Worm (Caenorhabditis elegans) whole organism, mixed stage, embryonic: ENCODE results near the gene F18A11.3.

ENCODE experiments used
- M03D4.4 ChIP-seq: sonication (generic microtip); optimal IDR thresholded peaks from 2 replicates; lab custom pipeline; 2017; ENCODE audit warnings: mild to moderate bottlenecking, missing genetic modification characterization, missing compliant biosample characterization
- bed-3 ChIP-seq: fragments of 200-800 bp; sonication (Bioruptor generic); optimal IDR thresholded peaks from 3 replicates; lab custom pipeline; 2018; ENCODE audit warnings: mild to moderate bottlenecking, missing genetic modification characterization, moderate library complexity, missing compliant biosample characterization
- blmp-1 ChIP-seq: fragments of 150-350 bp; optimal IDR thresholded peaks from 2 replicates; lab custom pipeline; 2014; ENCODE audit warnings: missing biosample characterization, missing genetic modification characterization
- ceh-39 ChIP-seq: fragments of 150-350 bp; optimal IDR thresholded peaks from 2 replicates; lab custom pipeline; 2014; ENCODE audit warnings: missing biosample characterization, missing genetic modification characterization
- ceh-43 ChIP-seq: fragments of 200-800 bp; sonication (Bioruptor generic); optimal IDR thresholded peaks from 2 replicates; lab custom pipeline; 2018; ENCODE audit warnings: mild to moderate bottlenecking, missing genetic modification characterization, moderate library complexity, missing compliant biosample characterization
- ceh-83 ChIP-seq: fragments of 200-800 bp; sonication (Bioruptor generic); optimal IDR thresholded peaks from 2 replicates; lab custom pipeline; 2018; ENCODE audit warnings: mild to moderate bottlenecking, missing genetic modification characterization, missing compliant biosample characterization
- ces-1 ChIP-seq: fragments of 150-350 bp; optimal IDR thresholded peaks from 2 replicates; lab custom pipeline; 2014; ENCODE audit warnings: missing biosample characterization, missing genetic modification reagents, missing genetic modification characterization
- cnd-1 ChIP-seq: fragments of 200-800 bp; sonication (Bioruptor generic); optimal IDR thresholded peaks from 2 replicates; lab custom pipeline; 2018; ENCODE audit warnings: mild to moderate bottlenecking, missing genetic modification characterization, missing compliant biosample characterization
- drap-1 ChIP-seq: fragments of 200-800 bp; sonication (Bioruptor generic); optimal IDR thresholded peaks from 3 replicates; lab custom pipeline; 2018; ENCODE audit warnings: mild to moderate bottlenecking, missing genetic modification characterization, missing compliant biosample characterization
- elt-1 ChIP-seq: sonication (generic microtip); optimal IDR thresholded peaks from 2 replicates; lab custom pipeline; 2017; ENCODE audit warnings: missing genetic modification characterization, mild to moderate bottlenecking, missing compliant biosample characterization, antibody characterized with exemption, moderate library complexity, borderline replicate concordance; ENCODE audit not compliant: insufficient read depth
- elt-3 ChIP-seq: fragments of 150-350 bp; optimal IDR thresholded peaks from 2 replicates; lab custom pipeline; 2014; ENCODE audit warnings: missing biosample characterization, missing genetic modification characterization
- flh-1 ChIP-seq: fragments of 200-800 bp; sonication (Bioruptor generic); optimal IDR thresholded peaks from 2 replicates; lab custom pipeline; 2018; ENCODE audit warnings: mild to moderate bottlenecking, missing genetic modification characterization, moderate library complexity, missing compliant biosample characterization
- ham-2 ChIP-seq: fragments of 200-800 bp; sonication (Bioruptor generic); optimal IDR thresholded peaks from 2 replicates; lab custom pipeline; 2018; ENCODE audit warnings: mild to moderate bottlenecking, missing genetic modification characterization, missing compliant biosample characterization
- hlh-1 ChIP-seq: fragments of 150-350 bp; optimal IDR thresholded peaks from 2 replicates; lab custom pipeline; 2014; ENCODE audit warnings: missing biosample characterization, missing genetic modification reagents, missing genetic modification characterization
- lin-13 ChIP-seq: fragments of 150-350 bp; optimal IDR thresholded peaks from 2 replicates; lab custom pipeline; 2014; ENCODE audit warnings: missing biosample characterization, missing genetic modification characterization
- lin-32 ChIP-seq: fragments of 200-800 bp; sonication (Bioruptor generic); optimal IDR thresholded peaks from 2 replicates; lab custom pipeline; 2018; ENCODE audit warnings: mild to moderate bottlenecking, missing genetic modification characterization, missing compliant biosample characterization
- lsy-2 ChIP-seq: fragments of 150-350 bp; optimal IDR thresholded peaks from 2 replicates; lab custom pipeline; 2014; ENCODE audit warnings: missing biosample characterization, missing genetic modification characterization
- mab-5 ChIP-seq: fragments of 150-350 bp; optimal IDR thresholded peaks from 2 replicates; lab custom pipeline; 2014; ENCODE audit warnings: missing biosample characterization, missing genetic modification characterization
- mep-1 ChIP-seq: fragments of 150-350 bp; optimal IDR thresholded peaks from 2 replicates; lab custom pipeline; 2017; ENCODE audit warnings: missing biosample characterization, missing genetic modification reagents, missing genetic modification characterization, inconsistent platforms
- mls-2 ChIP-seq: sonication (generic microtip); optimal IDR thresholded peaks from 2 replicates; lab custom pipeline; 2016; ENCODE audit warnings: mild to moderate bottlenecking, missing genetic modification characterization, moderate library complexity, missing compliant biosample characterization
- nhr-12 ChIP-seq: fragments of 150-350 bp; optimal IDR thresholded peaks from 2 replicates; lab custom pipeline; 2014; ENCODE audit warnings: missing biosample characterization, missing genetic modification characterization
- nhr-2 ChIP-seq: fragments of 150-350 bp; optimal IDR thresholded peaks from 2 replicates; lab custom pipeline; 2014; ENCODE audit warnings: missing biosample characterization, missing genetic modification characterization
- nhr-237 ChIP-seq: fragments of 150-350 bp; optimal IDR thresholded peaks from 2 replicates; lab custom pipeline; 2014; ENCODE audit warnings: missing biosample characterization, missing genetic modification characterization
- nhr-28 ChIP-seq: fragments of 150-350 bp; optimal IDR thresholded peaks from 2 replicates; lab custom pipeline; 2014; ENCODE audit warnings: missing biosample characterization, missing genetic modification characterization
- nhr-76 ChIP-seq: sonication (generic microtip); optimal IDR thresholded peaks from 2 replicates; lab custom pipeline; 2017; ENCODE audit warnings: missing biosample characterization, missing genetic modification characterization
- pha-4 ChIP-seq: fragments of 150-350 bp; optimal IDR thresholded peaks from 2 replicates; lab custom pipeline; 2018; ENCODE audit warnings: missing biosample characterization, missing genetic modification reagents, missing genetic modification characterization
- sem-2 ChIP-seq: fragments of 200-800 bp; sonication (Bioruptor generic); optimal IDR thresholded peaks from 2 replicates; lab custom pipeline; 2018; ENCODE audit warnings: mild to moderate bottlenecking, missing genetic modification characterization, missing compliant biosample characterization
- snpc-4 ChIP-seq: fragments of 150-350 bp; optimal IDR thresholded peaks from 2 replicates; lab custom pipeline; 2014; ENCODE audit warnings: missing biosample characterization, missing genetic modification characterization
- sptf-1 ChIP-seq: sonication (generic microtip); optimal IDR thresholded peaks from 2 replicates; lab custom pipeline; 2017; ENCODE audit warnings: mild to moderate bottlenecking, missing genetic modification characterization, moderate library complexity, missing compliant biosample characterization
- tbx-8 ChIP-seq: fragments of 200-800 bp; sonication (Bioruptor generic); optimal IDR thresholded peaks from 2 replicates; lab custom pipeline; 2018; ENCODE audit warnings: mild to moderate bottlenecking, missing genetic modification characterization, moderate library complexity, missing compliant biosample characterization
- unc-120 ChIP-seq: sonication (generic microtip); optimal IDR thresholded peaks from 2 replicates; lab custom pipeline; 2017; ENCODE audit warnings: missing genetic modification characterization, missing compliant biosample characterization; ENCODE audit not compliant: poor library complexity, severe bottlenecking
- unc-39 ChIP-seq: fragments of 150-350 bp; optimal IDR thresholded peaks from 2 replicates; lab custom pipeline; 2014; ENCODE audit warnings: missing biosample characterization, missing genetic modification characterization
- unc-62 ChIP-seq: fragments of 150-350 bp; optimal IDR thresholded peaks from 2 replicates; lab custom pipeline; 2014; ENCODE audit warnings: missing biosample characterization, missing genetic modification reagents, missing genetic modification characterization
- zip-8 ChIP-seq: fragments of 150-350 bp; optimal IDR thresholded peaks from 2 replicates; lab custom pipeline; 2014; ENCODE audit warnings: missing biosample characterization, missing genetic modification characterization
- ztf-11 ChIP-seq: fragments of 150-350 bp; optimal IDR thresholded peaks from 2 replicates; lab custom pipeline; 2014; ENCODE audit warnings: missing biosample characterization, missing genetic modification characterization

Gene F18A11.3

ce11 chrII:12992980-12993379 lies 43.7 kb downstream of the F18A11.3 start:
- TF ChIP-seq cnd-1 (tag; lab: Kevin White, UChicago) (peak; percentile 36), tbx-8 (GFP tag; lab: Kevin White, UChicago) (no peak), nhr-2 (tag; lab: Kevin White, UChicago) (peak; percentile 72), zip-8 (tag; lab: Kevin White, UChicago) (peak; percentile 93)

DNA sequence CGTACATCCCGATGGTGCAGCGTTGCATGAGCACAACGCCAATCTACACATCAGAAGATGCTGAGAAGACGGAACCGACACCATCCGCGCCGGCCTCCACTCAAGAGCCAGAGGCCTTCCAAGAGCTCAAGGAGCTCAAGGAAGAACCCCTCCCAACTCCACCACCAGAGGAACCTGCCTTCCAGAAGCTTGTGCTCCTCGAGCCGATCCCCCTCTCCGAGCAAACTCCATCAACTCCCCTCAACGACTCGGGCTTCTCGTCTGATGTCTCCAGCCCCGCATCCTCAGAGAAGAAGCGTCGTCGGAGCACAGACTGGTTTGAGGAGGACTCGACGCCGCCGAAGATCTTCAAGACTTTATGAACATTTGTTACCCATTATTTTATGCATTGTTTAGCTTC lies 44.4 kb downstream of the F18A11.3 start:
- no peak for TF ChIP-seq hlh-1
- TF ChIP-seq, all 35 proteins: peak for 0

DNA sequence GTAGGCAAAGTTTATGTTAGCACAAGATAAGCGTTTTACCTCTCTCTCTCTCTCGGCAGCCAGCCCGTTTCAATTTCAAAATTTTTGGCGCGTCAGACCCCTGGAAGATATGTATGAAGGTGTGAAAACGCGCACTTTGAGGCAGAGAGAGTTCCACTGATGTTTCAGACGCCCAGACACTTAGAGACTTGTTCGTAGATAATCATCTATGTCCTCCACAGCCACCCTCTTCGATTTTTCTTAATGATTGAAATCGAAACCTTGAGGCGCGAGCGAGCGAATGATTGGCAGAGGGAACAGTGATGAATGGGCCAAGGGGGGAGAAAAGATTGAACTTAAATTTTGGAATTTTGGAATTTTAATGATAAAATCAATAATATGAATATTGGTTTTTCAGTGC lies 45.0 kb downstream of the F18A11.3 start:
- TF ChIP-seq blmp-1 (tag; lab: Kevin White, UChicago) (no peak), cnd-1 (tag; lab: Kevin White, UChicago) (no peak), unc-62 (GFP tag; lab: Kevin White, UChicago) (no peak), ces-1 (GFP tag; lab: Kevin White, UChicago) (no peak), pha-4 (tag; lab: Kevin White, UChicago) (no peak), bed-3 (GFP tag; lab: Kevin White, UChicago) (no peak), nhr-28 (tag; lab: Kevin White, UChicago) (no peak), elt-1 (tag; lab: Kevin White, UChicago) (peak; percentile 3), mab-5 (tag; lab: Kevin White, UChicago) (no peak)

DNA sequence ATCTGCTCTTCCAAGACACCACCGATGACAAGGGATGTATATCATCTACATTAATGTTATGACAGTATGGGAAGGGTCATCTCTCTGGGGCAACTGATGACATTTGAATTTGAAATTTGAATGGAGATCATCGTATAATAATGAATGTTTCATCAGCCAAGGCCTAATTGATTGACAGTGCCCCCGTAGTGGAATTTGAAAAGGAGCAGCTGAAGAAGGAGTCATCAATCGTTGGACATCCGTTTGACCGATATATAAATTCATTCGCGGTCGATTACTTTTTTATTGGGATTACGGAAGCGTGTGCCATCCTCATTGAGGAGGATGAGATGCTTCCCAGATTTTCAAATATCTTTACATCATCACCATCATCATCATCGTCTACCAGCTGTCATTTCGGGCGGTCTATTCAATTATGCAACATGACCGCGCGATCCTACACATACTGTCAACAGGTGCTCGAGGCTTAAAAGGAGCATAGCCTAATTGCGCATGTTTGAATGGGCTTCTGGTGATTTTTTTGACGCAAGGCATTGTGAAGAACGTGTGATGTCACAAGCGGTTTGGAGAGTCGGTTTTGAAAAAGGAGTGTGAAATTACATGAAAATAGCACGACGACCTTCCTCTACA lies 45.6 kb downstream of the F18A11.3 start:
- no peak for TF ChIP-seq lsy-2 (tag; lab: Kevin White, UChicago)
- TF ChIP-seq sem-2 (GFP tag; lab: Kevin White, UChicago) = no peak
- no peak for TF ChIP-seq elt-3 (tag; lab: Kevin White, UChicago)
- TF ChIP-seq unc-62 (GFP tag; lab: Kevin White, UChicago) = no peak
- no peak for TF ChIP-seq ceh-43 (GFP tag; lab: Kevin White, UChicago)
- TF ChIP-seq blmp-1 (tag; lab: Kevin White, UChicago) = no peak
- TF ChIP-seq ceh-83 (GFP tag; lab: Kevin White, UChicago) = no peak
- no peak for TF ChIP-seq nhr-12 (tag; lab: Kevin White, UChicago)
- peak; percentile 96 for TF ChIP-seq lin-32 (GFP tag; lab: Kevin White, UChicago)
- TF ChIP-seq lin-13 (tag; lab: Kevin White, UChicago) = no peak
- no peak for TF ChIP-seq unc-39
- TF ChIP-seq pha-4 (tag; lab: Kevin White, UChicago) = no peak
- TF ChIP-seq ces-1 (GFP tag; lab: Kevin White, UChicago) = no peak
- no peak for TF ChIP-seq M03D4.4
- peak; percentile 19 for TF ChIP-seq ztf-11 (tag; lab: Kevin White, UChicago)
- TF ChIP-seq bed-3 (GFP tag; lab: Kevin White, UChicago) = no peak
- no peak for TF ChIP-seq flh-1 (GFP tag; lab: Kevin White, UChicago)
- TF ChIP-seq sptf-1 = no peak
- no peak for TF ChIP-seq nhr-28 (tag; lab: Kevin White, UChicago)
- no peak for TF ChIP-seq mep-1 (tag; lab: Kevin White, UChicago)
- TF ChIP-seq tbx-8 (GFP tag; lab: Kevin White, UChicago) = no peak
- no peak for TF ChIP-seq drap-1 (GFP tag; lab: Kevin White, UChicago)
- TF ChIP-seq ham-2 = no peak
- no peak for TF ChIP-seq ceh-39 (tag; lab: Kevin White, UChicago)
- peak; percentile 2 for TF ChIP-seq hlh-1
- no peak for TF ChIP-seq mab-5 (tag; lab: Kevin White, UChicago)
- TF ChIP-seq zip-8 (tag; lab: Kevin White, UChicago) = peak; percentile 32
- TF ChIP-seq unc-120 (tag; lab: Kevin White, UChicago) = no peak
- TF ChIP-seq snpc-4 (tag; lab: Kevin White, UChicago) = no peak
- no peak for TF ChIP-seq nhr-237 (tag; lab: Kevin White, UChicago)
- TF ChIP-seq nhr-76 (tag; lab: Kevin White, UChicago) = no peak
- no peak for TF ChIP-seq elt-1 (tag; lab: Kevin White, UChicago)
- no peak for TF ChIP-seq mls-2 (tag; lab: Kevin White, UChicago)
- TF ChIP-seq nhr-2 (tag; lab: Kevin White, UChicago) = peak; percentile 74
- TF ChIP-seq cnd-1 (tag; lab: Kevin White, UChicago) = peak; percentile 61
